Fruit fly (Drosophila melanogaster) whole organism, wandering third instar larva: ENCODE data around the gene msb1l.

Experiments
- Abd-B ChIP-seq: fragments of >200 bp; optimal IDR thresholded peaks from 2 replicates; lab custom pipeline; 2017; ENCODE audit warnings: missing biosample characterization, missing genetic modification characterization
- CrebA ChIP-seq: fragments of 200-800 bp; sonication (Bioruptor generic); optimal IDR thresholded peaks from 2 replicates; lab custom pipeline; 2016; ENCODE audit warnings: missing biosample characterization, mild to moderate bottlenecking, missing genetic modification characterization, borderline replicate concordance
- Dfd ChIP-seq: fragments of >200 bp; optimal IDR thresholded peaks from 2 replicates; lab custom pipeline; 2017; ENCODE audit warnings: missing biosample characterization, missing genetic modification characterization
- Dif ChIP-seq: fragments of 200-275, 200-300 bp; sonication (Bioruptor generic); optimal IDR thresholded peaks from 2 replicates; lab custom pipeline; 2018; ENCODE audit warnings: missing biosample characterization, missing genetic modification characterization; ENCODE audit not compliant: partially characterized antibody
- HLH106 ChIP-seq: fragments of 200-800 bp; optimal IDR thresholded peaks from 3 replicates; lab custom pipeline; 2019; ENCODE audit warnings: missing biosample characterization, mild to moderate bottlenecking, missing genetic modification characterization, moderate library complexity
- Hnf4 ChIP-seq: fragments of 200-800 bp; sonication (Bioruptor generic); optimal IDR thresholded peaks from 2 replicates; lab custom pipeline; 2016; ENCODE audit warnings: missing biosample characterization, mild to moderate bottlenecking, missing genetic modification characterization
- Hr78 ChIP-seq: fragments of >200 bp; optimal IDR thresholded peaks from 2 replicates; lab custom pipeline; 2017; ENCODE audit warnings: missing biosample characterization, missing genetic modification characterization
- Myc ChIP-seq: fragments of >200 bp; optimal IDR thresholded peaks from 2 replicates; lab custom pipeline; 2017
- OdsH ChIP-seq: fragments of 200-800 bp; sonication (Bioruptor generic); optimal IDR thresholded peaks from 2 replicates; lab custom pipeline; 2016; ENCODE audit warnings: missing biosample characterization, mild to moderate bottlenecking, missing genetic modification characterization
- Rel ChIP-seq, 2 experiments: fragments of 200-800 bp; sonication (Bioruptor generic) in 1 of 2; optimal IDR thresholded peaks; 2 replicates in 1 of 2; 3 replicates in 1 of 2; lab custom pipeline; 2016 to 2019; ENCODE audit warnings: mild to moderate bottlenecking in 2 of 2, missing biosample characterization in 2 of 2, missing genetic modification characterization in 2 of 2, moderate library complexity in 1 of 2
- Sp1 ChIP-seq: fragments of 200-800 bp; sonication (Bioruptor generic); optimal IDR thresholded peaks from 3 replicates; lab custom pipeline; 2019; ENCODE audit warnings: missing biosample characterization, mild to moderate bottlenecking, missing genetic modification characterization, moderate library complexity
- br ChIP-seq: fragments of 200-800 bp; sonication (Bioruptor generic); optimal IDR thresholded peaks from 2 replicates; lab custom pipeline; 2016; ENCODE audit warnings: missing biosample characterization, missing genetic modification characterization
- brk ChIP-seq: fragments of 200-800 bp; sonication (Bioruptor generic); optimal IDR thresholded peaks from 2 replicates; lab custom pipeline; 2016; ENCODE audit warnings: missing biosample characterization, mild to moderate bottlenecking, missing genetic modification characterization
- dl ChIP-seq, 2 experiments: fragments of 175-275, 200-275 bp in 1 of 2; fragments of 200-275 bp in 1 of 2; sonication (Bioruptor generic); optimal IDR thresholded peaks; lab custom pipeline; 2018; ENCODE audit warnings: mild to moderate bottlenecking in 2 of 2, missing biosample characterization in 2 of 2, missing genetic modification characterization in 2 of 2, moderate library complexity in 2 of 2; ENCODE audit not compliant: partially characterized antibody in 2 of 2, insufficient read depth in 1 of 2
- dsf ChIP-seq: sonication (Bioruptor generic); optimal IDR thresholded peaks from 2 replicates; lab custom pipeline; 2016; ENCODE audit warnings: missing biosample characterization, missing genetic modification characterization, borderline replicate concordance
- ey ChIP-seq: fragments of 200-800 bp; sonication (Bioruptor generic); optimal IDR thresholded peaks from 2 replicates; lab custom pipeline; 2016; ENCODE audit warnings: missing biosample characterization, missing genetic modification characterization
- foxo ChIP-seq, 2 experiments: fragments of 200-800 bp; sonication (Bioruptor generic); optimal IDR thresholded peaks; 2 replicates in 1 of 2; 3 replicates in 1 of 2; lab custom pipeline; 2016 to 2017; ENCODE audit warnings: missing biosample characterization in 2 of 2, missing genetic modification characterization in 2 of 2
- fru ChIP-seq: fragments of 200-800 bp; sonication (Bioruptor generic); optimal IDR thresholded peaks from 3 replicates; lab custom pipeline; 2016; ENCODE audit warnings: missing biosample characterization, mild to moderate bottlenecking, missing genetic modification characterization
- h ChIP-seq: fragments of 200-800 bp; sonication (Bioruptor generic); optimal IDR thresholded peaks from 3 replicates; lab custom pipeline; 2016; ENCODE audit warnings: missing biosample characterization, mild to moderate bottlenecking, missing genetic modification characterization
- lola ChIP-seq: fragments of >200 bp; optimal IDR thresholded peaks from 2 replicates; lab custom pipeline; 2017; ENCODE audit warnings: missing biosample characterization, missing genetic modification characterization
- pan ChIP-seq: fragments of >200 bp; optimal IDR thresholded peaks from 2 replicates; lab custom pipeline; 2017
- rgr ChIP-seq: fragments of 200-800 bp; sonication (Bioruptor generic); optimal IDR thresholded peaks from 3 replicates; lab custom pipeline; 2016; ENCODE audit warnings: missing biosample characterization, mild to moderate bottlenecking, missing genetic modification characterization
- sv ChIP-seq: fragments of 200-800 bp; sonication (Bioruptor generic); optimal IDR thresholded peaks from 3 replicates; lab custom pipeline; 2016; ENCODE audit warnings: missing biosample characterization, missing genetic modification characterization
- tai ChIP-seq: sonication (Bioruptor generic); optimal IDR thresholded peaks from 2 replicates; lab custom pipeline; 2016; ENCODE audit warnings: missing biosample characterization, missing genetic modification characterization
- woc ChIP-seq: sonication (Bioruptor generic); optimal IDR thresholded peaks from 2 replicates; lab custom pipeline; 2016; ENCODE audit warnings: missing biosample characterization, mild to moderate bottlenecking, missing genetic modification characterization

msb1l gene

dm6 chr2L:19563029-19563980 is 14.2 kb upstream of the msb1l start, which contains the start of gene CG13078:
Gene CG13078 (plus strand): TSS chr2L:19563930.
- TF ChIP-seq h (GFP tag; lab: Kevin White, UChicago) (peak; percentile 16), tai (GFP tag; lab: Kevin White, UChicago) (no peak), HLH106 (no peak), lola (GFP tag; lab: Kevin White, UChicago) (no peak)

dm6 chr2L:19565233-19565898 is 12.1 kb upstream of the msb1l start, which contains the start of gene CG13077:
Gene CG13077 (plus strand): TSS chr2L:19565863.
- TF ChIP-seq Myc (peak; percentile 75), Hnf4 (GFP tag; lab: Kevin White, UChicago) (no peak), tai (GFP tag; lab: Kevin White, UChicago) (no peak), Dif (GFP tag; lab: Kevin White, UChicago) (peak; percentile 28), Rel (GFP tag; optimal IDR thresholded peaks at IDR 0.05; lab: Kevin White, UChicago) (no peak), Rel (tag; optimal IDR thresholded peaks at IDR 0.05; lab: Kevin White, UChicago) (no peak), fru (no peak), lola (GFP tag; lab: Kevin White, UChicago) (no peak), HLH106 (no peak), Hr78 (GFP tag; lab: Kevin White, UChicago) (no peak)
- TF ChIP-seq, all 38 proteins: peak for 2

DNA sequence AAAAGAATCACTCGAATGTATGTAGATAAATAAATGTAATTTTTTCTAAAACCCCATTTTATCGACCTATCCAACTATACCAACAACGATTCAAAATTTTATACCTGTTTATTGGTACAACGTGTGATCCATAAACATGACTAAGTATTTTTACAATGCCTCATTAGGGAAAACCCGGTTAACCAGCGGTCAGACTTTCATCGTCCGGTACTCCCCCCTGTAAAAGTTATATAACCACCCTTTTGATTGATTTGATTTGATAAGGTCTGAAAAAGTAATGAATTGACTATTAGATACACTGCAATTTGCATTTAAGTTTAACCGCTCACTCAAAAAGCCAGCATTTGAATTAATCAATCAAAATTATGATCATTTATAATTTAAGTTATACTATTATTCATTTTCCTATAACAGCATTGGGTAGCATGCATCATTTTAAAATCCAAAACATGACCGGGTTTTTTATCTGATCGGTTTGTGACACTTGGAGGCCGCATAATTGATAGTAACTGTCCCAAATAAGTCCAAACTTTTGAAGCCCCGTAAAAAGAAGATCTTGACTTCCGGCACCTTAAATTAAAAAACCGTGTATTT is 10.1 kb upstream of the msb1l start:
- TF ChIP-seq Abd-B (GFP tag; lab: Kevin White, UChicago) (no peak), dl (GFP tag; optimal IDR thresholded peaks at IDR 0.05; lab: Kevin White, UChicago; ENCODE audit: insufficient read depth in 1 of 2, partially characterized antibody in 2 of 2) (no peak), Rel (GFP tag; optimal IDR thresholded peaks at IDR 0.05; lab: Kevin White, UChicago) (no peak), Rel (tag; optimal IDR thresholded peaks at IDR 0.05; lab: Kevin White, UChicago) (peak; percentile 86)

DNA sequence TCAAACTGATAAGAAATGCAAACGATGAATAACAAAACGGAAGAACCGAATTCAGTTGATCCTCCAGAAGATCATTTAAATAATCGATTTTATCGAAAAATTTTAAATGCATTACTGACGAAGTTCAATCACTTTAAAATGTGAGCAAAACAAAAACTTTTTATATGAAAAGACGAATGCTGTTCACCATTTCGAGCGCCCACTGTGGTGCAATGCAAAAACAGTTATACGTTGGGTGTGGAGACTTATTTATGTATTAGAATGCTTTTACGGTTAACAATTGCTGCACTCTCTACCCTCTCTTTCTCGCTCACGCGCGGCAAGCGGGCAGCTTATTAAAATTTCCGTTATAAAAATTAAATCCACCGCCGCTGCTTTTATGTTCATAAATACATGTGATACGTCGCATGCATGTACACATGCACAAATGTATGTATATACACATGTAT is 6.7 kb upstream of the msb1l start:
- TF ChIP-seq Rel (GFP tag; optimal IDR thresholded peaks at IDR 0.05; lab: Kevin White, UChicago) (no peak), Rel (tag; optimal IDR thresholded peaks at IDR 0.05; lab: Kevin White, UChicago) (peak; percentile 4), HLH106 (peak; percentile 37), pan (lab: Kevin White, UChicago) (no peak), h (GFP tag; lab: Kevin White, UChicago) (peak; percentile 64), CrebA (GFP tag; lab: Kevin White, UChicago) (no peak), dsf (GFP tag; lab: Kevin White, UChicago) (no peak), OdsH (GFP tag; lab: Kevin White, UChicago) (peak; percentile 39), tai (GFP tag; lab: Kevin White, UChicago) (no peak), ey (GFP tag; lab: Kevin White, UChicago) (peak; percentile 57), woc (peak; percentile 51), brk (peak; percentile 41), Myc (no peak), foxo (GFP tag; optimal IDR thresholded peaks at IDR 0.05; lab: Kevin White, UChicago) (peak in 1 of 2 experiments; percentile 62), fru (peak; percentile 55), rgr (peak; percentile 57), Hnf4 (GFP tag; lab: Kevin White, UChicago) (peak; percentile 1), Dfd (GFP tag; lab: Kevin White, UChicago) (no peak), sv (GFP tag; lab: Kevin White, UChicago) (no peak), Sp1 (GFP tag; lab: Kevin White, UChicago) (peak; percentile 15), dl (GFP tag; optimal IDR thresholded peaks at IDR 0.05; lab: Kevin White, UChicago; ENCODE audit: insufficient read depth in 1 of 2, partially characterized antibody in 2 of 2) (peak in 1 of 2 experiments; percentile 1), br (GFP tag; lab: Kevin White, UChicago) (peak; percentile 46)
